Worm (Caenorhabditis elegans) whole organism, late embryonic: Measurements from ENCODE around the gene Y54E2A.9.
A peak's percentile ranks its signal among the peaks of the same experiment; 100 is the strongest.

Source experiments
- F13H6.1 ChIP-seq: sonication (generic microtip); optimal IDR thresholded peaks from 2 replicates; lab custom pipeline; 2016; ENCODE audit warnings: missing genetic modification characterization, missing compliant biosample characterization
- ceh-14 ChIP-seq: sonication (generic microtip); optimal IDR thresholded peaks from 2 replicates; lab custom pipeline; 2016; ENCODE audit warnings: missing genotype, missing genetic modification characterization, missing compliant biosample characterization
- ceh-18 ChIP-seq: sonication (generic microtip); optimal IDR thresholded peaks from 2 replicates; lab custom pipeline; 2016; ENCODE audit warnings: missing genetic modification characterization, missing compliant biosample characterization
- ceh-19 ChIP-seq: fragments of 200-800 bp; sonication (Bioruptor generic); optimal IDR thresholded peaks from 2 replicates; lab custom pipeline; 2018; ENCODE audit warnings: mild to moderate bottlenecking, missing genetic modification characterization, missing compliant biosample characterization
- ceh-22 ChIP-seq: sonication (generic microtip); optimal IDR thresholded peaks from 2 replicates; lab custom pipeline; 2017; ENCODE audit warnings: missing biosample characterization, missing genetic modification characterization
- ceh-24 ChIP-seq: sonication (generic microtip); optimal IDR thresholded peaks from 2 replicates; lab custom pipeline; 2016; ENCODE audit warnings: mild to moderate bottlenecking, missing genetic modification characterization, missing compliant biosample characterization
- ceh-30 ChIP-seq: fragments of 150-350 bp; optimal IDR thresholded peaks from 2 replicates; lab custom pipeline; 2014; ENCODE audit warnings: missing biosample characterization, missing genetic modification characterization
- ceh-48 ChIP-seq: sonication (generic microtip); optimal IDR thresholded peaks from 2 replicates; lab custom pipeline; 2016; ENCODE audit warnings: missing genetic modification characterization, inconsistent platforms, missing compliant biosample characterization
- dmd-4 ChIP-seq: sonication (generic microtip); optimal IDR thresholded peaks from 2 replicates; lab custom pipeline; 2016; ENCODE audit warnings: borderline replicate concordance, missing genetic modification characterization, missing compliant biosample characterization
- dve-1 ChIP-seq: sonication (generic microtip); optimal IDR thresholded peaks from 2 replicates; lab custom pipeline; 2017; ENCODE audit warnings: antibody characterized with exemption, mild to moderate bottlenecking, missing genetic modification characterization, missing compliant biosample characterization
- elt-2 ChIP-seq: sonication (generic microtip); optimal IDR thresholded peaks from 2 replicates; lab custom pipeline; 2016; ENCODE audit warnings: missing genetic modification reagents, missing genetic modification characterization, missing compliant biosample characterization
- ets-4 ChIP-seq: sonication (generic microtip); optimal IDR thresholded peaks from 2 replicates; lab custom pipeline; 2016; ENCODE audit warnings: missing genetic modification characterization, missing compliant biosample characterization
- eyg-1 ChIP-seq: sonication (generic microtip); optimal IDR thresholded peaks from 2 replicates; lab custom pipeline; 2016; ENCODE audit warnings: missing genotype, missing genetic modification characterization, missing compliant biosample characterization
- fkh-10 ChIP-seq: fragments of 150-350 bp; optimal IDR thresholded peaks from 2 replicates; lab custom pipeline; 2014; ENCODE audit warnings: missing biosample characterization, missing genetic modification reagents, missing genetic modification characterization
- fkh-6 ChIP-seq: sonication (generic microtip); optimal IDR thresholded peaks from 2 replicates; lab custom pipeline; 2016; ENCODE audit warnings: missing genetic modification characterization, missing compliant biosample characterization
- hlh-13 ChIP-seq: fragments of 200-800 bp; sonication (Bioruptor generic); optimal IDR thresholded peaks from 2 replicates; lab custom pipeline; 2018; ENCODE audit warnings: mild to moderate bottlenecking, missing genetic modification characterization, missing compliant biosample characterization
- hlh-30 ChIP-seq: sonication (generic microtip); optimal IDR thresholded peaks from 2 replicates; lab custom pipeline; 2017; ENCODE audit warnings: antibody characterized with exemption, missing genetic modification characterization, missing compliant biosample characterization; ENCODE audit not compliant: insufficient read depth
- hlh-6 ChIP-seq: sonication (generic microtip); optimal IDR thresholded peaks from 2 replicates; lab custom pipeline; 2016; ENCODE audit warnings: missing genotype, missing genetic modification characterization, missing compliant biosample characterization
- lim-6 ChIP-seq: sonication (generic microtip); optimal IDR thresholded peaks from 2 replicates; lab custom pipeline; 2016; ENCODE audit warnings: missing genetic modification characterization, missing compliant biosample characterization
- lin-11 ChIP-seq: fragments of 200-800 bp; sonication (Bioruptor generic); optimal IDR thresholded peaks from 2 replicates; lab custom pipeline; 2018; ENCODE audit warnings: mild to moderate bottlenecking, missing genetic modification characterization, missing compliant biosample characterization
- madf-2 ChIP-seq: sonication (generic microtip); optimal IDR thresholded peaks from 2 replicates; lab custom pipeline; 2017; ENCODE audit warnings: missing genetic modification characterization, missing compliant biosample characterization
- nfya-1 ChIP-seq: sonication (generic microtip); optimal IDR thresholded peaks from 2 replicates; lab custom pipeline; 2017; ENCODE audit warnings: missing genetic modification characterization, mild to moderate bottlenecking, missing compliant biosample characterization, antibody characterized with exemption, moderate library complexity
- nhr-232 ChIP-seq: sonication (generic microtip); optimal IDR thresholded peaks from 2 replicates; lab custom pipeline; 2016; ENCODE audit warnings: missing genetic modification characterization, missing compliant biosample characterization
- pag-3 ChIP-seq: sonication (generic microtip); optimal IDR thresholded peaks from 2 replicates; lab custom pipeline; 2016; ENCODE audit warnings: missing compliant biosample characterization, missing genetic modification characterization, borderline replicate concordance
- pax-1 ChIP-seq: fragments of 150-350 bp; optimal IDR thresholded peaks from 2 replicates; lab custom pipeline; 2014; ENCODE audit warnings: missing biosample characterization, missing genetic modification characterization
- pha-4 ChIP-seq: fragments of 150-350 bp; optimal IDR thresholded peaks from 2 replicates; lab custom pipeline; 2018; ENCODE audit warnings: missing biosample characterization, missing genetic modification reagents, missing genetic modification characterization
- pros-1 ChIP-seq: fragments of 150-350 bp; optimal IDR thresholded peaks from 2 replicates; lab custom pipeline; 2014; ENCODE audit warnings: missing biosample characterization, missing genetic modification reagents, missing genetic modification characterization
- rnt-1 ChIP-seq: sonication (generic microtip); optimal IDR thresholded peaks from 2 replicates; lab custom pipeline; 2016; ENCODE audit warnings: missing genetic modification characterization, missing compliant biosample characterization
- sox-4 ChIP-seq: sonication (generic microtip); optimal IDR thresholded peaks from 2 replicates; lab custom pipeline; 2017; ENCODE audit warnings: mild to moderate bottlenecking, missing genetic modification characterization, inconsistent platforms, missing compliant biosample characterization
- unc-3 ChIP-seq, 2 experiments: fragments of 200-800 bp in 1 of 2; sonication (Bioruptor generic) in 1 of 2; sonication (generic microtip) in 1 of 2; conservative IDR thresholded peaks in 1 of 2; optimal IDR thresholded peaks in 1 of 2; 2 replicates each; pipeline versions ENCODE4 v1.3.6 to Lab custom; 2016 to 2022; ENCODE audit warnings: missing compliant biosample characterization in 2 of 2, missing genetic modification characterization in 2 of 2, missing genetic modification reagents in 1 of 2
- unc-42 ChIP-seq: sonication (generic microtip); optimal IDR thresholded peaks from 2 replicates; lab custom pipeline; 2016; ENCODE audit warnings: missing genotype, missing genetic modification characterization, missing compliant biosample characterization
- unc-55 ChIP-seq: sonication (generic microtip); optimal IDR thresholded peaks from 2 replicates; lab custom pipeline; 2017; ENCODE audit warnings: missing biosample characterization, missing genetic modification reagents, missing genetic modification characterization
- zip-5 ChIP-seq: sonication (generic microtip); optimal IDR thresholded peaks from 2 replicates; lab custom pipeline; 2016; ENCODE audit warnings: missing genetic modification characterization, missing compliant biosample characterization

Gene Y54E2A.9

DNA sequence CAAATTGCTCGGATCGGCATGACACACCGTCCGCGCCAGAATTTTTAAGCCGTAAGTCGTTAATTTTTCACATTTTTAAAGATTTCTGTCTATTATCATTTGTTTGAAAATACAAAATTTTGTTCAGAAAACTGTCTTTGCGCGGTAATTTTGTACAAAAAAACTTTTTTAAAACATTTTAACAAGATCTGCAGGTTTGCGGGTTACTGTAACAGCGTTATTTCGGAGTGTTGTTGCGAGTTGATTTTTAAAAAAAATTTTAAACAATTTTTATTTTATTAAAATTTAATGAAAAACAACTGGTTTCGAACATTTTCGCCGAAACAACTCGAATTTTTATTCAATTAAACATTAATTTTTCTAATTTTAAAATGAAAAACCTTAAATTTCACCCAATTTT lies 27.3 kb upstream of the Y54E2A.9 start:
- no peak for TF ChIP-seq unc-55 (GFP tag; lab: Kevin White, UChicago)
- TF ChIP-seq eyg-1 (tag; lab: Kevin White, UChicago): no peak
- TF ChIP-seq dve-1: no peak
- no peak for TF ChIP-seq fkh-10 (GFP tag; lab: Kevin White, UChicago)
- no peak for TF ChIP-seq unc-3 (GFP tag; conservative IDR thresholded peaks at IDR 0.05; lab: Robert Waterston, UW)
- TF ChIP-seq unc-3 (tag; optimal IDR thresholded peaks at IDR 0.05; lab: Kevin White, UChicago): no peak
- no peak for TF ChIP-seq hlh-13 (GFP tag; lab: Kevin White, UChicago)

DNA sequence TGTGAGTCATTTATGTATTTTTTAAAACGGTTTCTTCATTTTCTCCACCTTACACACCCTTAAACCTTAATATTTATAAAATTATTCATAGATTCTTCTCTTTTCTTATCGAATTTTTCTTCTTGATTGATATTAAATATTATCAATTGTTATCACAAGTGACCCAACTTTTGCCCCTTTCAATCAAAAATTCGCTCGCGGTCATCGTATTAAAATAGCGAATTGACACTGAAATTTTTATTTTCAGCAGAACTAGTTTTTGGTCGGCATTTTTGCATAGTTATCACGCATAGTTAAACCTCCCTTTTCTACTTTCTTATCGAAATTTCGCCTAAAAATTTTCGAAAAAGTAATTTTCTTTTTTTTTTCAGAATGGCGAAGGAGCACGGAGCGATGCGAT lies 26.9 kb upstream of the Y54E2A.9 start:
- no peak for TF ChIP-seq pax-1
- peak; percentile 38 for TF ChIP-seq elt-2 (tag; lab: Kevin White, UChicago)
- TF ChIP-seq pros-1 (tag; lab: Kevin White, UChicago): no peak
- TF ChIP-seq ceh-30: no peak
- no peak for TF ChIP-seq lim-6 (tag; lab: Kevin White, UChicago)

DNA sequence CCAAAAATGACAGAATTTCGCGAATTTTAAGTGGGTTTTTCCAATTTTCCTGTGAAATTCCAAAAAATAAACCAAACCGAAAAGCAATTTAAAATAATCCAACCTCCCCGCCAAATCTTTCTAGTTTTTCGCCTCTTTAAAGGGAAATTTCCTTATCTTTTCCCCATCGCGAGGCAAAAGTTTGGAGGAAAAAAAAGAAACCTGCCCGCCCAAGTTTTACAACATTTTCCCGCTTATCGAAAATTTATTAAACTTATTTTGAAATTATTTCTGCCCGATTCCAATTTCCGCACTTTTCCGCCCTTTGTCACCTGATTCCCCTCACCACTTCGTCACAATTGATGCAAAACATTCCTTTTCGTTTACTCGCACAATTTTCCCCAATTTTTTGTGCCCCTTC lies 26.4 kb upstream of the Y54E2A.9 start, which contains the start of gene osta-3:
Gene osta-3, plus strand, starts transcription at position 301 of the 400 bp plus-strand sequence.
- TF ChIP-seq hlh-30 (tag; lab: Kevin White, UChicago): no peak
- no peak for TF ChIP-seq nhr-232 (tag; lab: Kevin White, UChicago)
- no peak for TF ChIP-seq ceh-48 (tag; lab: Kevin White, UChicago)
- no peak for TF ChIP-seq ceh-14 (tag; lab: Kevin White, UChicago)
- no peak for TF ChIP-seq rnt-1 (tag; lab: Kevin White, UChicago)
- no peak for TF ChIP-seq ceh-19
- no peak for TF ChIP-seq elt-2 (tag; lab: Kevin White, UChicago)
- TF ChIP-seq nfya-1: no peak
- TF ChIP-seq ceh-30: no peak
- TF ChIP-seq hlh-6 (tag; lab: Kevin White, UChicago): no peak
- no peak for TF ChIP-seq pha-4 (tag; lab: Kevin White, UChicago)
- TF ChIP-seq dve-1: no peak
- TF ChIP-seq fkh-6: no peak
- TF ChIP-seq dmd-4 (tag; lab: Kevin White, UChicago): no peak

- TF ChIP-seq pag-3 (tag; lab: Kevin White, UChicago) (no peak), elt-2 (tag; lab: Kevin White, UChicago) (no peak), ets-4 (tag; lab: Kevin White, UChicago) (no peak), madf-2 (tag; lab: Kevin White, UChicago) (no peak), ceh-22 (tag; lab: Kevin White, UChicago) (no peak)
Observed at ce11 chrII:14811472-14811871, 25.7 kb upstream of the Y54E2A.9 start.

DNA sequence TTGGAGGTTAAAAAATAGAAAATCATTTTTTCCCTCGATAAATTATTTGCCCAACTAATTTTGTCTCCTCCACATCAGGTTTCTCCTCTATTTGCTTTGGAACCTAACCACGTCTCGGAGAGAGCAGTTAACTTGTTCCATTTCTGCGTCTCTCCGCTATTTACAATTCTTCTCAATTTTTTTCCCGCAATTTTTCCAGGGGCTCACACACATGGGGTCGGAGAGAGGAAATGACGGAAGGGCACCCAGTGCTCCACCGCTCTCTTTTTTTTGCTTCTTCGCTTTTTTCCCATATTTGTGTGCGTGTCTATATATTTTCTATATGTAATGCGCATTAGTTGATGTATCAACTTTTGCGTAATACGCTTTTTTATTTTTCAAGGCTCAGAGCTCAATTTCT lies 24.8 kb upstream of the Y54E2A.9 start:
- TF ChIP-seq sox-4 (tag; lab: Kevin White, UChicago): no peak
- TF ChIP-seq ceh-18: peak; percentile 4
- peak; percentile 41 for TF ChIP-seq unc-42 (tag; lab: Kevin White, UChicago)
- no peak for TF ChIP-seq dve-1

DNA sequence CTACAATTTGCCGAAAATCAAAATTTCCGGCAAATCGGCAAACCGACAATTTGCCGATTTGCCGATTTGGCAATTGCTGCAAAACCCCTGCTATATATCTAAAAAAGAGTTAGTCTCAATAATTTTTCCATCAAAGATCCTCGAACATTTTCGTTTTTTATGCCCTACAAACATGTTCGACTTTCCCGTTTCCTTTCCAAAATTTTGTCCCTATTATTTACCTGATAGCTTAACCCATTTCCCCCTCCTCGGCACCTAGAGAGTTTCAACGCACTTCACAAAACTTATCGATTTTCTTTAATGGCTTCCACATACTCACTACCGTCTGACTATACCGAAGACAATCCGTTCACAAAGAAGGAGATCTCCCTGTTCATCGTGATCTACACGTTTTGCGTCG lies 22.9 kb upstream of the Y54E2A.9 start, which contains the start of gene W01D2.6:
Gene W01D2.6, plus strand, starts transcription at position 301 of the 400 bp plus-strand sequence.
- no peak for TF ChIP-seq zip-5 (tag; lab: Kevin White, UChicago)
- TF ChIP-seq pag-3 (tag; lab: Kevin White, UChicago): no peak
- TF ChIP-seq lin-11 (tag; lab: Kevin White, UChicago): no peak
- no peak for TF ChIP-seq fkh-10 (GFP tag; lab: Kevin White, UChicago)
- TF ChIP-seq ceh-14 (tag; lab: Kevin White, UChicago): no peak
- no peak for TF ChIP-seq F13H6.1 (tag; lab: Kevin White, UChicago)
- TF ChIP-seq ceh-24 (tag; lab: Kevin White, UChicago): no peak
- no peak for TF ChIP-seq dmd-4 (tag; lab: Kevin White, UChicago)
- no peak for TF ChIP-seq ceh-48 (tag; lab: Kevin White, UChicago)
- no peak for TF ChIP-seq ceh-18
- TF ChIP-seq pha-4 (tag; lab: Kevin White, UChicago): no peak
- no peak for TF ChIP-seq lim-6 (tag; lab: Kevin White, UChicago)
